Fruit fly (Drosophila melanogaster): ENCODE results near the gene slx1.
"Not testable (repeated sequence)": the region's sequence is repeated elsewhere in the genome, so short reads cannot be mapped to it uniquely, and the experiment has no call there.

slx1 gene

dm6 chr3R:4684811-4685210, 43.0 kb downstream of the slx1 start:
- 0 out of 2 replicates have a peak, but pooled peaks have one; percentile 8 for TF ChIP-seq Xrp1 (GFP tag; IDR thresholded peaks at IDR 0.05)
- TF ChIP-seq bsh (GFP tag; optimal IDR thresholded peaks at IDR 0.05): peak in 1 of 2 experiments; percentile 11
- peak; percentile 29 for TF ChIP-seq CG1603 (tag; optimal IDR thresholded peaks at IDR 0.05)
- TF ChIP-seq Ets65A (GFP tag): peak; percentile 75
- peak; percentile 3 for TF ChIP-seq Hsf (GFP tag; optimal IDR thresholded peaks at IDR 0.05)
- TF ChIP-seq tin (GFP tag; optimal IDR thresholded peaks at IDR 0.05): peak; percentile 16
- TF ChIP-seq CTCF (GFP tag; optimal IDR thresholded peaks at IDR 0.05): peak; percentile 91
- TF ChIP-seq H15 (GFP tag; IDR thresholded peaks at IDR 0.05): 0 out of 3 replicates have a peak, but pooled peaks have one; percentile 13
- TF ChIP-seq zfh1 (GFP tag; IDR thresholded peaks at IDR 0.05): peak; percentile 37; the same call in 1 of the 3 replicates
- TF ChIP-seq pb (GFP tag; optimal IDR thresholded peaks at IDR 0.05): peak; percentile 1
- peak; percentile 1 for TF ChIP-seq ind (GFP tag; optimal IDR thresholded peaks at IDR 0.05)
- TF ChIP-seq prd (optimal IDR thresholded peaks at IDR 0.05); CG8290 (GFP tag; optimal IDR thresholded peaks at IDR 0.05): not testable (repeated sequence)
- peak; percentile 41; the same call in 1 of the 3 replicates for TF ChIP-seq prd (GFP tag; IDR thresholded peaks at IDR 0.05)
- 0 out of 2 replicates have a peak, but pooled peaks have one; percentile 4 for TF ChIP-seq ap (GFP tag; IDR thresholded peaks at IDR 0.05)
- peak; percentile 92 for TF ChIP-seq CG2199 (GFP tag; IDR thresholded peaks at IDR 0.05)
- peak; percentile 25; the same call in 1 of the 2 replicates for TF ChIP-seq CG32532 (GFP tag; IDR thresholded peaks at IDR 0.05)
- peak; percentile 82 for TF ChIP-seq Med (GFP tag)
- TF ChIP-seq CG8388 (GFP tag; optimal IDR thresholded peaks at IDR 0.05): peak; percentile 90
- peak; percentile 5 for TF ChIP-seq CG30431 (GFP tag; optimal IDR thresholded peaks at IDR 0.05)
- peak in 1 of 2 experiments; percentile 45 for TF ChIP-seq tll (GFP tag; optimal IDR thresholded peaks at IDR 0.05)
- TF ChIP-seq Mrtf (GFP tag; IDR thresholded peaks at IDR 0.05): 0 out of 3 replicates have a peak, but pooled peaks have one; percentile 36
- TF ChIP-seq CG8290 (tag; optimal IDR thresholded peaks at IDR 0.05): peak in 1 of 2 experiments; percentile 39
- TF ChIP-seq CG1024 (GFP tag; IDR thresholded peaks at IDR 0.05): 0 out of 2 replicates have a peak, but pooled peaks have one; percentile 11
- peak; percentile 4 for TF ChIP-seq CG2712 (tag; optimal IDR thresholded peaks at IDR 0.05)

dm6 chr3R:4687207-4687606, 45.4 kb downstream of the slx1 start:
- no peak for TF ChIP-seq ranshi (GFP tag; IDR thresholded peaks at IDR 0.05)
- no peak for TF ChIP-seq CG7556 (GFP tag; optimal IDR thresholded peaks at IDR 0.05)
- peak; percentile 78 for TF ChIP-seq Drgx (GFP tag; IDR thresholded peaks at IDR 0.05)
- TF ChIP-seq CG15073 (GFP tag; optimal IDR thresholded peaks at IDR 0.05): no peak
- TF ChIP-seq Rx (GFP tag; IDR thresholded peaks at IDR 0.05): no peak
- TF ChIP-seq gsb (GFP tag; IDR thresholded peaks at IDR 0.05): no peak
- no peak for TF ChIP-seq CG12155 (GFP tag; optimal IDR thresholded peaks at IDR 0.05)
- TF ChIP-seq Hmr (GFP tag; optimal IDR thresholded peaks at IDR 0.05): no peak
- no peak for TF ChIP-seq Spps (tag; optimal IDR thresholded peaks at IDR 0.05)
- no peak for TF ChIP-seq CG14667 (GFP tag; IDR thresholded peaks at IDR 0.05)
- TF ChIP-seq croc (GFP tag; conservative IDR thresholded peaks at IDR 0.05): no peak
- no peak for TF ChIP-seq Bdp1 (GFP tag; optimal IDR thresholded peaks at IDR 0.05)
- no peak for TF ChIP-seq Dip2 (GFP tag; IDR thresholded peaks at IDR 0.05)
- no peak for TF ChIP-seq BEAF-32 (GFP tag; optimal IDR thresholded peaks at IDR 0.05)
- TF ChIP-seq dpn (GFP tag; optimal IDR thresholded peaks at IDR 0.05): no peak
- TF ChIP-seq Chrac-16 (GFP tag; optimal IDR thresholded peaks at IDR 0.05): no peak
- TF ChIP-seq Blimp-1 (GFP tag; optimal IDR thresholded peaks at IDR 0.05): peak; percentile 14
- no peak for TF ChIP-seq btn (GFP tag; optimal IDR thresholded peaks at IDR 0.05)
- no peak for TF ChIP-seq tna (GFP tag; IDR thresholded peaks at IDR 0.05; ENCODE audit: partially characterized antibody)
- TF ChIP-seq Hey (tag; optimal IDR thresholded peaks at IDR 0.05): no peak
- no peak for TF ChIP-seq Atf3 (GFP tag; optimal IDR thresholded peaks at IDR 0.05)
- no peak for TF ChIP-seq prd (optimal IDR thresholded peaks at IDR 0.05)
- TF ChIP-seq prd (GFP tag; IDR thresholded peaks at IDR 0.05): no peak
- no peak for TF ChIP-seq HLHmδ (GFP tag; optimal IDR thresholded peaks at IDR 0.05)
- TF ChIP-seq CG1603 (tag; optimal IDR thresholded peaks at IDR 0.05): peak; percentile 0
- TF ChIP-seq sd (tag; optimal IDR thresholded peaks at IDR 0.05): peak; percentile 2
- TF ChIP-seq CG2678 (tag; optimal IDR thresholded peaks at IDR 0.05): no peak
- no peak for TF ChIP-seq CG30403 (GFP tag; optimal IDR thresholded peaks at IDR 0.05)
- no peak for TF ChIP-seq CG2120 (GFP tag; optimal IDR thresholded peaks at IDR 0.05)
- TF ChIP-seq Lhr (GFP tag; optimal IDR thresholded peaks at IDR 0.05): no peak
- TF ChIP-seq bsh (GFP tag; optimal IDR thresholded peaks at IDR 0.05): peak; percentile 13 to 60
